Fruit fly (Drosophila melanogaster) whole organism, wandering third instar larva: ENCODE measurements around the gene CG10550.
A peak's percentile ranks its signal among the peaks of the same experiment; 100 is the strongest.

Experiments used
- Abd-B ChIP-seq: fragments of >200 bp; optimal IDR thresholded peaks from 2 replicates; lab custom pipeline; 2017; ENCODE audit warnings: missing biosample characterization, missing genetic modification characterization
- CG32264 ChIP-seq: fragments of 200-800 bp; sonication (Bioruptor generic); optimal IDR thresholded peaks from 2 replicates; lab custom pipeline; 2016; ENCODE audit warnings: missing biosample characterization, missing genetic modification characterization
- CG9705 ChIP-seq: fragments of 200-800 bp; sonication (Bioruptor generic); optimal IDR thresholded peaks from 2 replicates; lab custom pipeline; 2018; ENCODE audit warnings: missing biosample characterization, mild to moderate bottlenecking, missing genetic modification characterization
- CrebA ChIP-seq: fragments of 200-800 bp; sonication (Bioruptor generic); optimal IDR thresholded peaks from 2 replicates; lab custom pipeline; 2016; ENCODE audit warnings: missing biosample characterization, mild to moderate bottlenecking, missing genetic modification characterization, borderline replicate concordance
- Dfd ChIP-seq: fragments of >200 bp; optimal IDR thresholded peaks from 2 replicates; lab custom pipeline; 2017; ENCODE audit warnings: missing biosample characterization, missing genetic modification characterization
- Dif ChIP-seq: fragments of 200-275, 200-300 bp; sonication (Bioruptor generic); optimal IDR thresholded peaks from 2 replicates; lab custom pipeline; 2018; ENCODE audit warnings: missing biosample characterization, missing genetic modification characterization; ENCODE audit not compliant: partially characterized antibody
- GATAd ChIP-seq: sonication (Bioruptor generic); optimal IDR thresholded peaks from 2 replicates; lab custom pipeline; 2016; ENCODE audit warnings: missing biosample characterization, missing genetic modification characterization
- HLH106 ChIP-seq: fragments of 200-800 bp; optimal IDR thresholded peaks from 3 replicates; lab custom pipeline; 2019; ENCODE audit warnings: missing biosample characterization, mild to moderate bottlenecking, missing genetic modification characterization, moderate library complexity
- Hnf4 ChIP-seq: fragments of 200-800 bp; sonication (Bioruptor generic); optimal IDR thresholded peaks from 2 replicates; lab custom pipeline; 2016; ENCODE audit warnings: missing biosample characterization, mild to moderate bottlenecking, missing genetic modification characterization
- Hr78 ChIP-seq: fragments of >200 bp; optimal IDR thresholded peaks from 2 replicates; lab custom pipeline; 2017; ENCODE audit warnings: missing biosample characterization, missing genetic modification characterization
- Jra ChIP-seq: sonication (Bioruptor generic); optimal IDR thresholded peaks from 2 replicates; lab custom pipeline; 2016; ENCODE audit warnings: missing biosample characterization, missing genetic modification characterization
- Mio ChIP-seq: sonication (Bioruptor generic); optimal IDR thresholded peaks from 2 replicates; lab custom pipeline; 2016; ENCODE audit warnings: missing biosample characterization, missing genetic modification characterization
- Myc ChIP-seq: fragments of >200 bp; optimal IDR thresholded peaks from 2 replicates; lab custom pipeline; 2017
- OdsH ChIP-seq: fragments of 200-800 bp; sonication (Bioruptor generic); optimal IDR thresholded peaks from 2 replicates; lab custom pipeline; 2016; ENCODE audit warnings: missing biosample characterization, mild to moderate bottlenecking, missing genetic modification characterization
- Rel ChIP-seq, 2 experiments: fragments of 200-800 bp; sonication (Bioruptor generic) in 1 of 2; optimal IDR thresholded peaks; 2 replicates in 1 of 2; 3 replicates in 1 of 2; lab custom pipeline; 2016 to 2019; ENCODE audit warnings: mild to moderate bottlenecking in 2 of 2, missing biosample characterization in 2 of 2, missing genetic modification characterization in 2 of 2, moderate library complexity in 1 of 2
- Vsx2 ChIP-seq: fragments of 200-300, 225-300 bp; sonication (Bioruptor generic); optimal IDR thresholded peaks from 2 replicates; lab custom pipeline; 2018; ENCODE audit warnings: missing biosample characterization, missing genetic modification characterization; ENCODE audit not compliant: partially characterized antibody
- brk ChIP-seq: fragments of 200-800 bp; sonication (Bioruptor generic); optimal IDR thresholded peaks from 2 replicates; lab custom pipeline; 2016; ENCODE audit warnings: missing biosample characterization, mild to moderate bottlenecking, missing genetic modification characterization
- dl ChIP-seq, 2 experiments: fragments of 175-275, 200-275 bp in 1 of 2; fragments of 200-275 bp in 1 of 2; sonication (Bioruptor generic); optimal IDR thresholded peaks; lab custom pipeline; 2018; ENCODE audit warnings: mild to moderate bottlenecking in 2 of 2, missing biosample characterization in 2 of 2, missing genetic modification characterization in 2 of 2, moderate library complexity in 2 of 2; ENCODE audit not compliant: partially characterized antibody in 2 of 2, insufficient read depth in 1 of 2
- dmrt93B ChIP-seq: fragments of 200-800 bp; sonication (Bioruptor generic); optimal IDR thresholded peaks from 2 replicates; lab custom pipeline; 2018; ENCODE audit warnings: missing biosample characterization, mild to moderate bottlenecking, missing genetic modification characterization
- dsf ChIP-seq: sonication (Bioruptor generic); optimal IDR thresholded peaks from 2 replicates; lab custom pipeline; 2016; ENCODE audit warnings: missing biosample characterization, missing genetic modification characterization, borderline replicate concordance
- foxo ChIP-seq, 2 experiments: fragments of 200-800 bp; sonication (Bioruptor generic); optimal IDR thresholded peaks; 2 replicates in 1 of 2; 3 replicates in 1 of 2; lab custom pipeline; 2016 to 2017; ENCODE audit warnings: missing biosample characterization in 2 of 2, missing genetic modification characterization in 2 of 2
- fru ChIP-seq: fragments of 200-800 bp; sonication (Bioruptor generic); optimal IDR thresholded peaks from 3 replicates; lab custom pipeline; 2016; ENCODE audit warnings: missing biosample characterization, mild to moderate bottlenecking, missing genetic modification characterization
- h ChIP-seq: fragments of 200-800 bp; sonication (Bioruptor generic); optimal IDR thresholded peaks from 3 replicates; lab custom pipeline; 2016; ENCODE audit warnings: missing biosample characterization, mild to moderate bottlenecking, missing genetic modification characterization
- jim ChIP-seq: fragments of 175-275, 200-325 bp; sonication (Bioruptor generic); optimal IDR thresholded peaks from 2 replicates; lab custom pipeline; 2016; ENCODE audit warnings: missing biosample characterization, mild to moderate bottlenecking, missing genetic modification characterization
- psq ChIP-seq: fragments of 200-800 bp; sonication (Bioruptor generic); optimal IDR thresholded peaks from 3 replicates; lab custom pipeline; 2017; ENCODE audit warnings: missing biosample characterization, mild to moderate bottlenecking, missing genetic modification characterization, moderate library complexity
- rgr ChIP-seq: fragments of 200-800 bp; sonication (Bioruptor generic); optimal IDR thresholded peaks from 3 replicates; lab custom pipeline; 2016; ENCODE audit warnings: missing biosample characterization, mild to moderate bottlenecking, missing genetic modification characterization
- sage ChIP-seq: fragments of 200-800 bp; sonication (Bioruptor generic); optimal IDR thresholded peaks from 2 replicates; lab custom pipeline; 2016; ENCODE audit warnings: missing biosample characterization, mild to moderate bottlenecking, missing genetic modification characterization
- sv ChIP-seq: fragments of 200-800 bp; sonication (Bioruptor generic); optimal IDR thresholded peaks from 3 replicates; lab custom pipeline; 2016; ENCODE audit warnings: missing biosample characterization, missing genetic modification characterization
- tai ChIP-seq: sonication (Bioruptor generic); optimal IDR thresholded peaks from 2 replicates; lab custom pipeline; 2016; ENCODE audit warnings: missing biosample characterization, missing genetic modification characterization

Gene CG10550

dm6 chr3R:25329079-25329478 is 20.9 kb upstream of the CG10550 start, which contains the start of gene CHKov1:
CHKov1 (minus strand) TSS chr3R:25329316.
- peak; percentile 14 for TF ChIP-seq Vsx2
- peak; percentile 40 for TF ChIP-seq Dif (GFP tag; lab: Kevin White, UChicago)
- peak; percentile 31 for TF ChIP-seq Rel (GFP tag; optimal IDR thresholded peaks at IDR 0.05; lab: Kevin White, UChicago)
- peak; percentile 84 for TF ChIP-seq Rel (tag; optimal IDR thresholded peaks at IDR 0.05; lab: Kevin White, UChicago)
- TF ChIP-seq CG32264 (GFP tag; lab: Kevin White, UChicago), result no peak
- TF ChIP-seq dsf, result no peak
- peak; percentile 33 for TF ChIP-seq rgr
- peak; percentile 42 for TF ChIP-seq OdsH (GFP tag; lab: Kevin White, UChicago)
- peak; percentile 9 to 15 for TF ChIP-seq dl (GFP tag; optimal IDR thresholded peaks at IDR 0.05; lab: Kevin White, UChicago; ENCODE audit: insufficient read depth in 1 of 2, partially characterized antibody in 2 of 2)

- TF ChIP-seq CrebA (GFP tag; lab: Kevin White, UChicago) (no peak), dmrt93B (GFP tag; lab: Kevin White, UChicago) (no peak), Abd-B (GFP tag; lab: Kevin White, UChicago) (no peak), Mio (no peak), Dif (GFP tag; lab: Kevin White, UChicago) (no peak), Hnf4 (GFP tag; lab: Kevin White, UChicago) (no peak), psq (no peak), fru (no peak), Myc (no peak), sv (GFP tag; lab: Kevin White, UChicago) (no peak), GATAd (GFP tag; lab: Kevin White, UChicago) (no peak), CG32264 (GFP tag; lab: Kevin White, UChicago) (no peak), tai (no peak), CG9705 (GFP tag; lab: Kevin White, UChicago) (no peak)
- TF ChIP-seq, all 38 proteins: peak for 0
These were observed 14.5 kb upstream of the CG10550 start, which contains the start of gene CG10562 for dm6 chr3R:25322657-25323056. CG10562 (minus strand) TSS chr3R:25322757.

dm6 chr3R:25321681-25322080 is 13.5 kb upstream of the CG10550 start:
- TF ChIP-seq CG9705 (GFP tag; lab: Kevin White, UChicago) (no peak), Hnf4 (GFP tag; lab: Kevin White, UChicago) (no peak), OdsH (GFP tag; lab: Kevin White, UChicago) (no peak), Hr78 (no peak), foxo (GFP tag; optimal IDR thresholded peaks at IDR 0.05; lab: Kevin White, UChicago) (no peak), rgr (no peak), jim (GFP tag; lab: Kevin White, UChicago) (no peak), Mio (no peak), Jra (GFP tag; lab: Kevin White, UChicago) (no peak), dl (GFP tag; optimal IDR thresholded peaks at IDR 0.05; lab: Kevin White, UChicago; ENCODE audit: insufficient read depth in 1 of 2, partially characterized antibody in 2 of 2) (no peak), Dfd (no peak), sage (GFP tag; lab: Kevin White, UChicago) (no peak), Dif (GFP tag; lab: Kevin White, UChicago) (no peak), brk (no peak), h (no peak)

- TF ChIP-seq h (no peak), Rel (GFP tag; optimal IDR thresholded peaks at IDR 0.05; lab: Kevin White, UChicago) (no peak), Rel (tag; optimal IDR thresholded peaks at IDR 0.05; lab: Kevin White, UChicago) (peak; percentile 83)
These were observed 12.7 kb upstream of the CG10550 start for dm6 chr3R:25320898-25321297.

dm6 chr3R:25320051-25320705 is 12.0 kb upstream of the CG10550 start, which contains the start of gene CG10560:
CG10560 (minus strand) TSS chr3R:25320101.
- TF ChIP-seq HLH106 (tag; lab: Kevin White, UChicago), result no peak
- no peak for TF ChIP-seq CrebA (GFP tag; lab: Kevin White, UChicago)
